Worm (Caenorhabditis elegans) whole organism, early embryonic: ENCODE measurements around the gene Y49F6C.7.

Experiments
- F13C5.2 ChIP-seq: sonication (generic microtip); optimal IDR thresholded peaks from 2 replicates; lab custom pipeline; 2017; ENCODE audit warnings: mild to moderate bottlenecking, missing genetic modification characterization, inconsistent platforms, missing compliant biosample characterization
- ama-1 ChIP-seq: fragments of 150-350 bp; optimal IDR thresholded peaks from 2 replicates; lab custom pipeline; 2014
- ceh-13 ChIP-seq: fragments of 200-800 bp; sonication (Bioruptor generic); optimal IDR thresholded peaks from 2 replicates; lab custom pipeline; 2018; ENCODE audit warnings: mild to moderate bottlenecking, missing genetic modification characterization, missing compliant biosample characterization
- ets-7 ChIP-seq: sonication (generic microtip); optimal IDR thresholded peaks from 2 replicates; lab custom pipeline; 2016; ENCODE audit warnings: missing genotype, missing genetic modification characterization, missing compliant biosample characterization
- flt-1 ChIP-seq: fragments of 200-800 bp; sonication (Bioruptor generic); IDR thresholded peaks from 2 replicates; pipeline ENCODE4 v1.3.6; 2022; ENCODE audit warnings: missing genetic modification characterization, missing compliant biosample characterization
- hnd-1 ChIP-seq: sonication (generic microtip); optimal IDR thresholded peaks from 2 replicates; lab custom pipeline; 2016; ENCODE audit warnings: missing genetic modification characterization, missing compliant biosample characterization
- sea-1 ChIP-seq: fragments of 200-800 bp; sonication (Bioruptor generic); conservative IDR thresholded peaks from 2 replicates; pipeline ENCODE4 v1.3.6; 2022; ENCODE audit warnings: missing genetic modification characterization, missing compliant biosample characterization
- tbx-37 ChIP-seq: fragments of 200-800 bp; sonication (Bioruptor generic); conservative IDR thresholded peaks from 2 replicates; pipeline ENCODE4 v1.3.6; 2022; ENCODE audit warnings: missing genetic modification reagents, missing genetic modification characterization, missing compliant biosample characterization

ce11 chrII:3402854-3403253 lies 34.9 kb upstream of the Y49F6C.7 start, which contains the start of gene nep-10:
- TF ChIP-seq ama-1 (lab: Kevin White, UChicago) (no peak), tbx-37 (no peak), hnd-1 (tag; lab: Kevin White, UChicago) (no peak), ceh-13 (GFP tag; lab: Kevin White, UChicago) (no peak), sea-1 (GFP tag; lab: Robert Waterston, UW) (no peak), ets-7 (tag; lab: Kevin White, UChicago) (no peak), F13C5.2 (tag; lab: Kevin White, UChicago) (no peak), flt-1 (GFP tag; lab: Robert Waterston, UW) (no peak)
